Worm (Caenorhabditis elegans): Measurements from ENCODE around the gene mrps-21.
A peak's percentile ranks its signal among the peaks of the same experiment; 100 is the strongest.

Gene mrps-21

DNA sequence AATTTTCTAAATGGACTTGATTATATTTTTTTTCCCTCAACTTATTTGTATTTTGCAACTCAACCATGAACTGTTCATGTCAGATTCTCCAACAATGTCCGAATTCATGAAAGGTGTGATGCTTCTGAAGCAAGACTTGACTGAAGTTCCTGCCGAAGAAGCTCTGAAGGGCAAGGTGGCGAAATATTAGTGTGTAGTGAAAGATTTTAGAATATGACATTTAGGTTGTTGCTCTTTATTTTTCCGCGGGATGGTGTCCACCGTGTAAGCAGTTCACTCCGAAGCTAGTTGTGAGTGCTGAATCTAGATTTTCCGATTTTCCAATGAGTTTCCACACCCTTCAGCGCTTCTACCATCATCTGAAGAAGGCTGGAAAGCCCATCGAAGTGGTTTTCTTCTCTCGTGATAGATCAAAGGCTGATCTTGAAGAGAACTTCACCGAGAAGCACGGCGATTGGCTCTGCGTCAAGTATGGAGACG lies 6.9 kb downstream of the mrps-21 start, which contains the start of gene F29B9.5:
Gene F29B9.5 (plus strand): TSS at position 51 of the 480 bp plus-strand sequence.
- TF ChIP-seq F49E8.2 (tag; optimal IDR thresholded peaks at IDR 0.05; ENCODE audit: insufficient read depth) (peak; percentile 75), D2030.7 (GFP tag; IDR thresholded peaks at IDR 0.05) (0 out of 2 replicates have a peak, but pooled peaks have one; percentile 9), T07F8.4 (tag; optimal IDR thresholded peaks at IDR 0.05) (peak; percentile 18), Y53G8AR.9 (GFP tag; conservative IDR thresholded peaks at IDR 0.05) (peak; percentile 80), lin-26 (GFP tag; IDR thresholded peaks at IDR 0.05) (peak; percentile 62; the same call in 1 of the 2 replicates), T26A5.8 (tag; optimal IDR thresholded peaks at IDR 0.05) (no peak), Y95B8A.8 (GFP tag; IDR thresholded peaks at IDR 0.05) (0 out of 2 replicates have a peak, but pooled peaks have one; percentile 10), C06A6.2 (GFP tag; conservative IDR thresholded peaks at IDR 0.05) (no peak), xnd-1 (tag; optimal IDR thresholded peaks at IDR 0.05) (peak; percentile 41), lin-40 (tag; optimal IDR thresholded peaks at IDR 0.05) (no peak), lin-35 (GFP tag; optimal IDR thresholded peaks at IDR 0.05) (no peak), ceh-100 (GFP tag; IDR thresholded peaks at IDR 0.05) (0 out of 2 replicates have a peak, but pooled peaks have one; percentile 14), somi-1 (GFP tag; optimal IDR thresholded peaks at IDR 0.05) (no peak), snpc-1.3 (tag; optimal IDR thresholded peaks at IDR 0.05; ENCODE audit: insufficient read depth) (no peak), fkh-3 (tag; optimal IDR thresholded peaks at IDR 0.05) (peak; percentile 47), Y56A3A.18 (GFP tag; IDR thresholded peaks at IDR 0.05) (peak; percentile 36; the same call in 1 of the 2 replicates), pha-4 (tag; optimal IDR thresholded peaks at IDR 0.05) (no peak), Y53F4B.3 (GFP tag; IDR thresholded peaks at IDR 0.05) (no peak), let-526 (GFP tag; IDR thresholded peaks at IDR 0.05) (no peak), akir-1 (GFP tag; optimal IDR thresholded peaks at IDR 0.05) (no peak), nfyb-1 (GFP tag; IDR thresholded peaks at IDR 0.05) (0 out of 2 replicates have a peak, but pooled peaks have one; percentile 54), tlf-1 (GFP tag; optimal IDR thresholded peaks at IDR 0.05) (peak; percentile 6), die-1 (tag; optimal IDR thresholded peaks at IDR 0.05) (no peak), dpl-1 (GFP tag; optimal IDR thresholded peaks at IDR 0.05) (no peak), aptf-2 (GFP tag; conservative IDR thresholded peaks at IDR 0.05) (no peak), aptf-3 (GFP tag; IDR thresholded peaks at IDR 0.05) (0 out of 2 replicates have a peak, but pooled peaks have one; percentile 45), hmg-20 (GFP tag; IDR thresholded peaks at IDR 0.05) (no peak), lsl-1 (GFP tag; optimal IDR thresholded peaks at IDR 0.05) (no peak), F10E7.11 (tag; optimal IDR thresholded peaks at IDR 0.05) (no peak), ztf-18 (tag; optimal IDR thresholded peaks at IDR 0.05) (no peak), athp-1 (tag; optimal IDR thresholded peaks at IDR 0.05) (no peak), ets-4 (GFP tag; optimal IDR thresholded peaks at IDR 0.05) (no peak), nfya-1 (tag; optimal IDR thresholded peaks at IDR 0.05; ENCODE audit: borderline replicate concordance, insufficient read depth) (no peak), madf-3 (GFP tag; IDR thresholded peaks at IDR 0.05) (no peak), hrde-1 (tag; optimal IDR thresholded peaks at IDR 0.05; ENCODE audit: borderline replicate concordance) (no peak), snpc-1.1 (tag; optimal IDR thresholded peaks at IDR 0.05; ENCODE audit: insufficient read depth) (no peak), bed-1 (GFP tag; IDR thresholded peaks at IDR 0.05) (no peak), F22D6.2 (tag; optimal IDR thresholded peaks at IDR 0.05) (no peak), B0261.1 (tag; optimal IDR thresholded peaks at IDR 0.05) (no peak), atf-7 (tag; optimal IDR thresholded peaks at IDR 0.05) (peak; percentile 13), ztf-25 (GFP tag; IDR thresholded peaks at IDR 0.05) (no peak), sptf-2 (GFP tag; optimal IDR thresholded peaks at IDR 0.05) (no peak), rec-8 (tag; optimal IDR thresholded peaks at IDR 0.05) (no peak), efl-1 (GFP tag; optimal IDR thresholded peaks at IDR 0.05) (no peak), dox-1 (GFP tag; IDR thresholded peaks at IDR 0.05) (peak; percentile 24; the same call in 1 of the 2 replicates), snpc-3.4 (tag; optimal IDR thresholded peaks at IDR 0.05) (peak; percentile 41), egrh-3 (GFP tag; IDR thresholded peaks at IDR 0.05) (no peak)
